Worm (Caenorhabditis elegans) whole organism, L3 larva: ENCODE measurements around the gene R12C12.5.
"Not testable (repeated sequence)": the region's sequence is repeated elsewhere in the genome, so short reads cannot be mapped to it uniquely, and the experiment has no call there.

Source experiments
- aly-2 ChIP-seq: fragments of 150-350 bp; optimal IDR thresholded peaks from 2 replicates; lab custom pipeline; 2014; ENCODE audit warnings: missing biosample characterization, missing genetic modification characterization
- ceh-28 ChIP-seq: fragments of 150-350 bp; optimal IDR thresholded peaks from 2 replicates; lab custom pipeline; 2014; ENCODE audit warnings: missing biosample characterization, missing genetic modification reagents, missing genetic modification characterization
- ceh-9 ChIP-seq: sonication (generic microtip); optimal IDR thresholded peaks from 2 replicates; lab custom pipeline; 2018; ENCODE audit warnings: missing biosample characterization, missing genetic modification characterization
- egl-5 ChIP-seq: fragments of 150-350 bp; optimal IDR thresholded peaks from 2 replicates; lab custom pipeline; 2017; ENCODE audit warnings: missing biosample characterization, missing genetic modification reagents, missing genetic modification characterization, inconsistent platforms
- elt-2 ChIP-seq: sonication (generic microtip); optimal IDR thresholded peaks from 2 replicates; lab custom pipeline; 2016; ENCODE audit warnings: missing genetic modification reagents, mild to moderate bottlenecking, missing genetic modification characterization, missing compliant biosample characterization
- elt-3 ChIP-seq, 3 experiments: fragments of 150-350 bp in 1 of 3; sonication (generic microtip) in 2 of 3; optimal IDR thresholded peaks; 2 replicates in 2 of 3; 4 replicates in 1 of 3; lab custom pipeline; 2014 to 2017; ENCODE audit warnings: missing biosample characterization in 3 of 3, missing genetic modification characterization in 3 of 3
- eor-1 ChIP-seq, 2 experiments: fragments of 150-350 bp; optimal IDR thresholded peaks; 2 replicates each; lab custom pipeline; 2014 to 2018; ENCODE audit warnings: missing biosample characterization in 2 of 2, missing genetic modification characterization in 2 of 2
- fkh-10 ChIP-seq: sonication (generic microtip); optimal IDR thresholded peaks from 2 replicates; lab custom pipeline; 2017; ENCODE audit warnings: missing biosample characterization, missing genetic modification reagents, missing genetic modification characterization
- fos-1 ChIP-seq: fragments of 150-350 bp; optimal IDR thresholded peaks from 2 replicates; lab custom pipeline; 2014; ENCODE audit warnings: missing biosample characterization, missing genetic modification characterization
- hmg-11 ChIP-seq: sonication (generic microtip); optimal IDR thresholded peaks from 2 replicates; lab custom pipeline; 2016; ENCODE audit warnings: missing genetic modification characterization, missing compliant biosample characterization
- jun-1 ChIP-seq: fragments of 150-350 bp; optimal IDR thresholded peaks from 2 replicates; lab custom pipeline; 2014; ENCODE audit warnings: missing biosample characterization, missing genetic modification reagents, missing genetic modification characterization
- lin-15B ChIP-seq: fragments of 150-350 bp; optimal IDR thresholded peaks from 2 replicates; lab custom pipeline; 2014; ENCODE audit warnings: missing biosample characterization, missing genetic modification characterization
- mdl-1 ChIP-seq: fragments of 150-350 bp; optimal IDR thresholded peaks from 2 replicates; lab custom pipeline; 2014; ENCODE audit warnings: missing biosample characterization, missing genetic modification characterization
- mml-1 ChIP-seq: fragments of 150-350 bp; sonication (generic microtip); optimal IDR thresholded peaks from 3 replicates; lab custom pipeline; 2014; ENCODE audit warnings: missing biosample characterization, missing genetic modification characterization
- nfya-1 ChIP-seq: sonication (generic microtip); optimal IDR thresholded peaks from 2 replicates; lab custom pipeline; 2017; ENCODE audit warnings: missing genetic modification characterization, mild to moderate bottlenecking, missing compliant biosample characterization, antibody characterized with exemption, moderate library complexity; ENCODE audit not compliant: insufficient read depth
- nhr-11 ChIP-seq: fragments of 150-350 bp; optimal IDR thresholded peaks from 2 replicates; lab custom pipeline; 2014; ENCODE audit warnings: missing biosample characterization, missing genetic modification characterization
- nhr-23 ChIP-seq: fragments of 150-350 bp; optimal IDR thresholded peaks from 2 replicates; lab custom pipeline; 2014; ENCODE audit warnings: missing biosample characterization, missing genetic modification reagents, missing genetic modification characterization
- nhr-237 ChIP-seq: fragments of 150-350 bp; optimal IDR thresholded peaks from 2 replicates; lab custom pipeline; 2014; ENCODE audit warnings: missing biosample characterization, missing genetic modification characterization
- nhr-25 ChIP-seq: sonication (generic microtip); optimal IDR thresholded peaks from 2 replicates; lab custom pipeline; 2017; ENCODE audit warnings: missing biosample characterization, missing genetic modification characterization
- nhr-28 ChIP-seq: fragments of 150-350 bp; optimal IDR thresholded peaks from 2 replicates; lab custom pipeline; 2014; ENCODE audit warnings: missing biosample characterization, missing genetic modification characterization
- nhr-43 ChIP-seq: sonication (generic microtip); optimal IDR thresholded peaks from 2 replicates; lab custom pipeline; 2016; ENCODE audit warnings: mild to moderate bottlenecking, missing genetic modification characterization, missing compliant biosample characterization; ENCODE audit not compliant: poor library complexity, severe bottlenecking
- nhr-67 ChIP-seq: fragments of 150-350 bp; optimal IDR thresholded peaks from 2 replicates; lab custom pipeline; 2014; ENCODE audit warnings: missing biosample characterization, missing genetic modification characterization
- nhr-76 ChIP-seq: fragments of 150-350 bp; sonication (generic microtip); optimal IDR thresholded peaks from 5 replicates; lab custom pipeline; 2014; ENCODE audit warnings: missing biosample characterization, missing genetic modification characterization
- nhr-77 ChIP-seq: fragments of 150-350 bp; optimal IDR thresholded peaks from 2 replicates; lab custom pipeline; 2014; ENCODE audit warnings: missing biosample characterization, missing genetic modification characterization
- pqm-1 ChIP-seq: fragments of 150-350 bp; optimal IDR thresholded peaks from 2 replicates; lab custom pipeline; 2017; ENCODE audit warnings: missing biosample characterization, missing genetic modification characterization, inconsistent platforms
- sea-2 ChIP-seq: fragments of 150-350 bp; sonication (generic microtip); optimal IDR thresholded peaks from 4 replicates; lab custom pipeline; 2014; ENCODE audit warnings: missing biosample characterization, missing genetic modification reagents, missing genetic modification characterization
- snpc-4 ChIP-seq: fragments of 150-350 bp; optimal IDR thresholded peaks from 2 replicates; lab custom pipeline; 2014; ENCODE audit warnings: missing biosample characterization, missing genetic modification characterization
- unc-62 ChIP-seq: fragments of 150-350 bp; sonication (generic microtip); optimal IDR thresholded peaks from 4 replicates; lab custom pipeline; 2014; ENCODE audit warnings: missing biosample characterization, missing genetic modification reagents, missing genetic modification characterization
- ztf-11 ChIP-seq: fragments of 150-350 bp; optimal IDR thresholded peaks from 2 replicates; lab custom pipeline; 2014; ENCODE audit warnings: missing biosample characterization, missing genetic modification characterization
- ztf-4 ChIP-seq: fragments of 150-350 bp; optimal IDR thresholded peaks from 2 replicates; lab custom pipeline; 2014; ENCODE audit warnings: missing biosample characterization, missing genetic modification characterization

R12C12.5 gene

DNA sequence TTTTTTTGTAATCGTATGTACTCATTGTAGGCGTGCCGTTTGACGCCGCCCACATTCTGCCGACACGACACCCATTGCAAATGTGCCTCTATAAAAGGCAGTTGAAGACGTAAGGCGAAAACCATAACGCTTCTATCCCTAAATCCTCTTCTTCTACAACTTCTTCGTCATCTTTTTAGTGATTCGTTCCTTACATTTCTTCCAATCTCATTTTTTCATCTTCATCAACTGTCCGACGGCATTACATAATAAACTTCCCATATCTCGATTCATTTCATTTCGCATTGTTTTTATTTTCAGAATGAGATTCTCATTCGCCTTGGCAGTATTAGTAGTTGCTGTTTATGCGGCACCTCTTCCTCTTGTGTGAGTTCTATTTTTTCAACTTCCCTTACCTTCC, 24.6 kb downstream of the R12C12.5 start, which contains the start of gene ZK84.1:
TSS of gene ZK84.1 (plus strand) at position 301 of the 400 bp plus-strand sequence.
- TF ChIP-seq sea-2 (GFP tag; lab: Kevin White, UChicago) (no peak), nhr-237 (tag; lab: Kevin White, UChicago) (no peak), ztf-4 (no peak), jun-1 (tag; lab: Kevin White, UChicago) (no peak), unc-62 (no peak), mml-1 (tag; lab: Kevin White, UChicago) (no peak), mdl-1 (no peak), nhr-76 (tag; lab: Kevin White, UChicago) (no peak), nhr-23 (tag; lab: Kevin White, UChicago) (no peak), nhr-11 (no peak), aly-2 (tag; lab: Kevin White, UChicago) (no peak), elt-3 (tag; optimal IDR thresholded peaks at IDR 0.05; lab: Kevin White, UChicago) (no peak), eor-1 (tag; optimal IDR thresholded peaks at IDR 0.05; lab: Kevin White, UChicago) (no peak), lin-15B (no peak)

DNA sequence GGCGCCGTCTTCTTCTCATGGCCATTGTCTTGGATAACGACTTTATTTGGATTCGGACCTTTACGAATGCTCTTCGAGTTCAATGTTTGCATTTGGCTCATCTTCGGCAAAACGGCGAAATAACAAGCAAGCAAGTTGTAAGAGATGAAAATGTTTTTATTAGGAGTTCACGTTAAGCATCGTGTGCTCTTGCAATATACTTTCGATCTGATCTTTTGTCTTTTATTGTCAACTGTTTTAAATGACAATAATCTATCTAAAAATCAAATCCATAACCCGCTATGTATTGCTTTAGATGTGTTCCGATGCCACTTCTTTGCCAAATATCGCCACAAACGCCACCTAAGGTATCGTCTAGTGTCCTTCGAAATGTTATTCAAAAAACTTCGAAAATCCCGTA, 28.5 kb downstream of the R12C12.5 start, which contains the start of gene ZK84.5:
TSS of gene ZK84.5 (minus strand) at position 101 of the 400 bp plus-strand sequence.
- TF ChIP-seq ceh-9 (tag; lab: Kevin White, UChicago): no peak
- no peak for TF ChIP-seq egl-5 (tag; lab: Kevin White, UChicago)
- no peak for TF ChIP-seq fkh-10
- TF ChIP-seq pqm-1 (tag; lab: Kevin White, UChicago): no peak
- TF ChIP-seq nhr-43 (tag; lab: Kevin White, UChicago): no peak
- no peak for TF ChIP-seq ztf-11 (tag; lab: Kevin White, UChicago)

DNA sequence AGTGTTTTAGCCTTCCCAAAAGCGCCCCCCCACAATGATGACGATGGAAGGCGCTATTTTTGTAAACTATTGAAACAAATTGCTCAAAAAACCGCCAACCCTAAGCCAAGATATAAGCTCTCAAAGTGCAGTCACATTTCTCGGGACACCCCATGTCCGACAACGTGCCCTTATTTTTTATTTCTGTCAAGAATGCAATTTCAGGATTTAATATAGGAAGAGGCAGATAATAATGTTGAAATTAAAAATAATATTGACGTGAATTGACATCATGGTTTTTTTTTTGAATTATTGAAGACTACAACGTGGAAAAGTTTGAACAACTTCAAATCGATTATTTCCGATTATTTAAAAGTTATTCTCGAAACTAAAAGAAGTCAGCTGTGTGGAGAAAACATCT, 30.9 kb downstream of the R12C12.5 start, which contains the start of gene ZK84.2:
TSS of gene ZK84.2 (plus strand) at position 301 of the 400 bp plus-strand sequence.
- TF ChIP-seq mml-1 (tag; lab: Kevin White, UChicago); sea-2 (GFP tag; lab: Kevin White, UChicago); nhr-77: not testable (repeated sequence)

DNA sequence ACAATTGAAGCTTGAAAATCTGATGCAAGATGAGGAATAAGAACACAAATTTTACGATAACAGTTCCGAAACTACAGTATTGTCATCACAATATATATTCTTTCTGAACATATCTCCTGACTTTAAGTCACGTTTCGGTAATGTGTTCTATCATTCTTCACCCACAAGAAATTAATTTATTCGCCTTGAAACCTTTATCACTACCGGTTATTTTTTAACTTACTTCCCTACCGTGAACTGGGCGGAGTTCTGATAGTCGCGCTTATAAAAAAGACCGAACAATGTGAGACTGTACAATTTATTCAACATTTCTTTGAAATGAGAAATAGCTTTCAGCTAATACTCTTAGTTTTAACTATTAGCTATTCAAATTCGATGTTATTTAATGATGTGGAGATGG, 34.4 kb downstream of the R12C12.5 start, which contains the start of gene ins-20:
TSS of gene ins-20 (plus strand) at position 301 of the 400 bp plus-strand sequence.
- no peak for TF ChIP-seq nhr-76 (tag; lab: Kevin White, UChicago)
- no peak for TF ChIP-seq nhr-67 (tag; lab: Kevin White, UChicago)
- no peak for TF ChIP-seq nfya-1 (tag; lab: Kevin White, UChicago)
- no peak for TF ChIP-seq pqm-1 (tag; lab: Kevin White, UChicago)
- TF ChIP-seq ztf-11 (tag; lab: Kevin White, UChicago): no peak
- no peak for TF ChIP-seq snpc-4 (tag; lab: Kevin White, UChicago)
- no peak for TF ChIP-seq nhr-43 (tag; lab: Kevin White, UChicago)
- no peak for TF ChIP-seq fos-1 (tag; lab: Kevin White, UChicago)
- no peak for TF ChIP-seq hmg-11 (tag; lab: Kevin White, UChicago)
- no peak for TF ChIP-seq nhr-28 (tag; lab: Kevin White, UChicago)
- no peak for TF ChIP-seq nhr-25 (tag; lab: Kevin White, UChicago)
- no peak for TF ChIP-seq unc-62

DNA sequence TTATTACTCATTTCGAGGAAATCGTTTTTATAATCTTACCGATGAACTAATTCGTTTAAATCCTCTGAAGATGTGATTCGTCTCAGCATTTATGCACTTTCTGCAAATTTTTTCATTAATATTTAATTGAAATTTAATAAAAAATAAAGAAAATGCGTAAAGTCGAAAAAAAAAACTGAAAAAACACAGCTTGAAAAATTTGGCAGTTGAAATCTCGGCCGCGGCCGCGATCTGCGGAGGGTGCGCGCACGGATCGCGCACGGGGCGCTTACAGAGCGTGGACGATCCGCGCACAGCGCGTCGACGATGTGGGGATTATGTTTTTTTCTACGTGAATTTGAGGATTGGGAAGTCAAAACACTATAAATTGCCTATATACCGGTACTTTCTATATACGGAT, 36.1 kb downstream of the R12C12.5 start, which contains the start of gene ZK84.4:
TSS of gene ZK84.4 (minus strand) at position 101 of the 400 bp plus-strand sequence.
- not testable (repeated sequence) for TF ChIP-seq ceh-28, mml-1, elt-2 (tag; lab: Kevin White, UChicago)

DNA sequence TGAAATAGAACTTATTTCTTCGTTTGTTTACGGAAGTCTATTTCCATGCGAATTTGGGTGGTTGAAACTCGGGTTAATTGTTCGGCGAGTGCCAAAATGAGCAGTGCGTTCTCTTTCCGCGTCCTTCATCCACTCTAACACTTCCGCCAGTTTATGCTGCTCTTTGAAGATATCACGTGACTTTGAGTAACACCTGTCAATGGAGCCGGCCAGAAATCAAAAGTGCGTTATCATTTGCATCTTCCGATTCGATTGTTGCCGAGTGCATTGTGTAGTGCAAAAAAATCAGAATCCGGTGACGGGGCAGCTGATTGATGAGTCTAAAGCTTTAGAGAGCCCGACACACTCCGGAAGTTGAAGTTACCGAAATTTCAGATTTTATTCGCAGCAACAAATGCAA, 43.9 kb downstream of the R12C12.5 start:
- no peak for TF ChIP-seq nfya-1 (tag; lab: Kevin White, UChicago)
- TF ChIP-seq, all 47 proteins: peak for 0
